Worm (Caenorhabditis elegans): Measurements from ENCODE around the gene T02G5.7.

Gene T02G5.7

DNA sequence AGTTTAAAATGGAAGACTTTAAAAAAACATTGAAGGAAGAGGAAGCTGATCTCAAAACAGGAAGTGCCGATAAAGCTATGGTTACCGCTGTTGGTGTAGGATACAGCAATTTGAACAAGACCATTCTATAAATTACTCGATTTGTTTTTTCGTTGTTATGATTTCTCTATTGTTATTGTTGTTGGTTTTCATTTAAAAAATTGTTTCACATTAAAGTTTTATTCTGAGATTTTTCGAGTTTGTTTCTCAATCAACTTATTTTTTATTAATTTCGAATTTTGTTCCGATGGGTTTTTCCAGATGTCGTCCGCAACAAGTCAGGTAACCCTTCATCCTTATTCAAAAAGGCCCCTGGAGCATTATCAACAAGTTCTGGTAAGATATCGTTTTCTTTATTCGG is 23.6 kb upstream of the T02G5.7 start, which contains the start of gene ZK1127.12:
Gene ZK1127.12 (plus strand): TSS at position 301 of the 400 bp plus-strand sequence.
- no peak for TF ChIP-seq aly-2 (tag; optimal IDR thresholded peaks at IDR 0.05)
- no peak for TF ChIP-seq egl-5 (tag; optimal IDR thresholded peaks at IDR 0.05)
- TF ChIP-seq egl-27 (tag; optimal IDR thresholded peaks at IDR 0.05): no peak
- no peak for TF ChIP-seq nhr-76 (tag; optimal IDR thresholded peaks at IDR 0.05)
- TF ChIP-seq ZK546.5 (tag; optimal IDR thresholded peaks at IDR 0.05): no peak
- TF ChIP-seq nhr-11 (tag; optimal IDR thresholded peaks at IDR 0.05): no peak
- no peak for TF ChIP-seq nhr-77 (tag; optimal IDR thresholded peaks at IDR 0.05)

DNA sequence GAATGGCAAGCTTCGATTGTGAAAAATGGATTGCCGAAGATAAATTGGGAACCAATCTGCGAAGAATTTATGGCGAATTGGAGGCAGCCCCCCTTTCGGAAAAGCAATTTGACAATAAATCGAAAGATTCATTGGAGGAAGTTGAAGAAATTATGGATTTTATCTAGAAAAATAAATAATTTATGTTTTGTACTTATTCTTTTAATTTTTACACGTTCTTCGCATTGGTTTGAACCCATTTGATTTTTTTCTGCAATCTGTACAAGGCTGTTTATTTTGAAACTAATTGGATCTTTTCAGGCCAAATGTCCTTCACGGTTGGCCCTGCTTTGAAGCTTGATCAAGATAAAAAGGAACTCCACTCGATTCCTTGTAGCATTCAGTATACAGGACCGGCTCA is 22.4 kb upstream of the T02G5.7 start, which contains the start of gene ZK1127.13:
Gene ZK1127.13 (plus strand): TSS at position 301 of the 400 bp plus-strand sequence.
- TF ChIP-seq zag-1 (tag; optimal IDR thresholded peaks at IDR 0.05) (no peak), jun-1 (tag; optimal IDR thresholded peaks at IDR 0.05) (no peak)

DNA sequence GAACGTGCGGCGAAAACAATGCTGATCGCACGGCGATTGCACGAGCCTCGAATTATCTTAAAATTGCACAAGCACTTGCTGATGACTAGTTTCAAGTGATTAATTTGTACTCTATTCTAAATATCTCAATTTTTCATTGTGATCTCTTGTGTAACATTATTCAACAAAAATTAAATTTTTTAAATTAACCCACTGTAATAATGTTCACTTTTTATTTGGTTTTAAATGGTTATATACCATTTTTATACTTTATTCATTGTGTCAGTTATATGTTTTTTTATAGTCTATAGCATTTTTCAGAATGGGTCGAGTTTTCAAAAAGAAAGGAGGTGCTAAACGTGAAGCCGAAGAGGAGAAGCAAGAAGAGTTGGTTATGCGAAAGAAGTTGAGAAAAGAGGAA is 21.8 kb upstream of the T02G5.7 start, which contains the start of gene ZK1127.4:
Gene ZK1127.4 (plus strand): TSS at position 301 of the 400 bp plus-strand sequence.
- TF ChIP-seq pha-4 (tag; optimal IDR thresholded peaks at IDR 0.05) (no peak), nhr-12 (tag; optimal IDR thresholded peaks at IDR 0.05) (no peak), tbx-2 (tag; optimal IDR thresholded peaks at IDR 0.05) (no peak), fos-1 (tag; optimal IDR thresholded peaks at IDR 0.05) (no peak), elt-2 (tag; optimal IDR thresholded peaks at IDR 0.05) (no peak), aly-2 (tag; optimal IDR thresholded peaks at IDR 0.05) (no peak), pqm-1 (tag; optimal IDR thresholded peaks at IDR 0.05) (no peak), daf-12 (tag; optimal IDR thresholded peaks at IDR 0.05) (no peak), jun-1 (tag; optimal IDR thresholded peaks at IDR 0.05) (no peak), ceh-16 (tag; optimal IDR thresholded peaks at IDR 0.05) (no peak), egl-27 (tag; optimal IDR thresholded peaks at IDR 0.05) (no peak), egl-5 (tag; optimal IDR thresholded peaks at IDR 0.05) (no peak), lin-15B (tag; optimal IDR thresholded peaks at IDR 0.05) (no peak), nhr-28 (tag; optimal IDR thresholded peaks at IDR 0.05) (no peak), fkh-2 (tag; optimal IDR thresholded peaks at IDR 0.05) (no peak), ceh-9 (tag; optimal IDR thresholded peaks at IDR 0.05) (no peak), ztf-4 (tag; optimal IDR thresholded peaks at IDR 0.05) (no peak), nhr-67 (tag; optimal IDR thresholded peaks at IDR 0.05) (no peak)

DNA sequence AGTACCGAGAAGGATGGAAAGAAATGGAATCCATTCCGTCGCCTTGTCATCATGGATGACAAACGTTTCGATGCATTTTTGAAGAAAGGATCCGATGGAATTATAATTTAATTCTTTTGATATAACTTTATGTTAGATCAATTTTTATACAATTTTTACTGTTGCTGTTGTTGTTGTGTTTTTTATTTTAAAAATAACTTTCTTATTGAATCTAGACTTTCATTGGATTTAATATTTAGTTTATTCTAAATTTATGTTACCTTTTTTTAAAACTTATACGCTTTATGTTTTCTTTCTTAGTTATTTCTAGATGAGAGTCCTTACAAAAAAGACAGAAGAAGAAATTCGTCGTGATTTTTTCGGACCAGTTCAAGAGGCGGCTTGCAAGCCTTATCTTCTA is 20.4 kb upstream of the T02G5.7 start, which contains the start of gene ZK1127.3:
Gene ZK1127.3 (plus strand): TSS at position 301 of the 400 bp plus-strand sequence.
- TF ChIP-seq ceh-9 (tag; optimal IDR thresholded peaks at IDR 0.05) (no peak), aly-2 (tag; optimal IDR thresholded peaks at IDR 0.05) (no peak), ZK546.5 (tag; optimal IDR thresholded peaks at IDR 0.05) (no peak), ama-1 (optimal IDR thresholded peaks at IDR 0.05) (no peak), tbx-2 (tag; optimal IDR thresholded peaks at IDR 0.05) (no peak), elt-2 (tag; optimal IDR thresholded peaks at IDR 0.05) (no peak), elt-1 (tag; optimal IDR thresholded peaks at IDR 0.05) (no peak)

DNA sequence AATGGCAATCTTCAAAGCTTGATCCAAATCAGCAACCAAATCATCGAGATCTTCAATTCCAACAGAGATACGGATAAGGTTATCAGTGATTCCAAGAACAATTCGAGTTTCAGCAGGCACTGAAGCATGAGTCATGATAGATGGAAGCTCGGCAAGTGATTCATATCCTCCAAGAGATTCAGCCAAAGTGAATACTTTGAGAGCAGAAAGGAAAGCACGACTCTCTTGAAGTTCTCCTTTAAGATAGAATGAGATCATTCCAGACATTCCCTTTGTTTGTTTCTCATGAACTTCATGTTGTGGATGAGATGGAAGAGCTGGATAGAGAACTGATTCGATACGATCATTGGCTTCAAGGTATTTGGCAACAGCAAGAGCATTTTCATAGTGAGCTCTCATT is 19.1 kb upstream of the T02G5.7 start:
- TF ChIP-seq nhr-43 (tag; optimal IDR thresholded peaks at IDR 0.05; ENCODE audit: poor library complexity, severe bottlenecking): peak; percentile 2
- TF ChIP-seq ceh-9 (tag; optimal IDR thresholded peaks at IDR 0.05): no peak

DNA sequence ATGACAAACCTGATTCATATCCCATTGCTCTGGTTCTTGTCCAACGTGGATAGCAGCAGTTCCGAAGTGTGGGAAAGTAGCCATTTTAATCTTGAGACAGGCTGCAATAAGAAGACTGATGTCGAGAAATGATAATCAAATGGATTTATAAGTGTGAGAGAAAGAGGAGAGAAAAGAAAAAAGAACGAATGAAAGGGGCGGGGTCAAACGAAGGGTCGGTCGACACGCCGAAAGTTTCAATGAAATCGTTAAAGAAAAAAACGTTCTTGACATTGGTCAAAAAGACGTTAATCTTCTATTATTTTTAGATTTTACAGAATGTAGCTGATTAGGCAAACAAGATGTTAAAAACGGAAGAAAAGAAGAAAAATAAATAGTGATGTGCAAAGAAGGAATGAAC is 17.6 kb upstream of the T02G5.7 start, which contains the start of gene cth-2:
Gene cth-2 (minus strand): TSS at position 101 of the 400 bp plus-strand sequence.
- TF ChIP-seq daf-12 (tag; optimal IDR thresholded peaks at IDR 0.05) (no peak), snpc-4 (tag; optimal IDR thresholded peaks at IDR 0.05) (no peak), lsy-12 (tag; optimal IDR thresholded peaks at IDR 0.05) (no peak), elt-2 (tag; optimal IDR thresholded peaks at IDR 0.05) (peak; percentile 21), mml-1 (tag; optimal IDR thresholded peaks at IDR 0.05) (no peak), nfya-1 (tag; optimal IDR thresholded peaks at IDR 0.05; ENCODE audit: insufficient read depth) (no peak), pha-4 (tag; optimal IDR thresholded peaks at IDR 0.05) (peak; percentile 9), nhr-12 (tag; optimal IDR thresholded peaks at IDR 0.05) (no peak), nhr-11 (tag; optimal IDR thresholded peaks at IDR 0.05) (peak; percentile 9), unc-62 (GFP tag; optimal IDR thresholded peaks at IDR 0.05) (no peak)
